Worm (Caenorhabditis elegans) whole organism, L1 larva: Measurements from ENCODE around the gene rab-39.
A peak's percentile ranks its signal among the peaks of the same experiment; 100 is the strongest.

ENCODE experiments used
- C04F5.9 ChIP-seq: sonication (generic microtip); optimal IDR thresholded peaks from 2 replicates; lab custom pipeline; 2016; ENCODE audit warnings: missing genetic modification characterization, missing compliant biosample characterization
- C34B4.2 ChIP-seq: sonication (generic microtip); optimal IDR thresholded peaks from 2 replicates; lab custom pipeline; 2017; ENCODE audit warnings: mild to moderate bottlenecking, missing genetic modification characterization, missing compliant biosample characterization
- aha-1 ChIP-seq: fragments of 150-350 bp; optimal IDR thresholded peaks from 2 replicates; lab custom pipeline; 2014; ENCODE audit warnings: missing biosample characterization, missing genetic modification characterization
- ama-1 ChIP-seq: fragments of 150-350 bp; optimal IDR thresholded peaks from 2 replicates; lab custom pipeline; 2014
- ceh-8 ChIP-seq: fragments of 200-800 bp; sonication (Bioruptor generic); optimal IDR thresholded peaks from 2 replicates; lab custom pipeline; 2018; ENCODE audit warnings: mild to moderate bottlenecking, missing genetic modification characterization, moderate library complexity, missing compliant biosample characterization
- ceh-90 ChIP-seq: sonication (generic microtip); optimal IDR thresholded peaks from 2 replicates; lab custom pipeline; 2016; ENCODE audit warnings: missing genetic modification characterization, missing compliant biosample characterization
- efl-1 ChIP-seq, 4 experiments: fragments of 150-350 bp; optimal IDR thresholded peaks in 3 of 4; peaks in 1 of 4; 1 replicate in 1 of 4; 2 replicates in 3 of 4; lab custom pipeline; 2014; ENCODE audit warnings: missing biosample characterization in 2 of 4, missing genetic modification characterization in 2 of 4, missing genetic modification reagents in 2 of 4
- fkh-10 ChIP-seq: sonication (generic microtip); optimal IDR thresholded peaks from 2 replicates; lab custom pipeline; 2017; ENCODE audit warnings: missing biosample characterization, missing genetic modification reagents, missing genetic modification characterization
- lin-14 ChIP-seq: fragments of 200-800 bp; sonication (Bioruptor generic); optimal IDR thresholded peaks from 2 replicates; lab custom pipeline; 2018; ENCODE audit warnings: mild to moderate bottlenecking, missing genetic modification characterization, moderate library complexity, missing compliant biosample characterization
- lin-15B ChIP-seq: fragments of 150-350 bp; sonication (generic microtip); optimal IDR thresholded peaks from 3 replicates; lab custom pipeline; 2014; ENCODE audit warnings: missing biosample characterization, missing genetic modification characterization
- lin-39 ChIP-seq: fragments of 150-350 bp; optimal IDR thresholded peaks from 2 replicates; lab custom pipeline; 2014; ENCODE audit warnings: missing biosample characterization, missing genetic modification reagents, missing genetic modification characterization
- nhr-28 ChIP-seq: fragments of 150-350 bp; optimal IDR thresholded peaks from 2 replicates; lab custom pipeline; 2014; ENCODE audit warnings: missing biosample characterization, missing genetic modification characterization
- skn-1 ChIP-seq: fragments of 150-350 bp; optimal IDR thresholded peaks from 2 replicates; lab custom pipeline; 2014; ENCODE audit warnings: missing biosample characterization, missing genetic modification characterization
- unc-62 ChIP-seq: fragments of 150-350 bp; optimal IDR thresholded peaks from 2 replicates; lab custom pipeline; 2014; ENCODE audit warnings: missing biosample characterization, missing genetic modification reagents, missing genetic modification characterization

ce11 chrII:9319058-9319915 is 3.4 kb downstream of the rab-39 start, which contains the start of the genes csa-1 and wdfy-2:
- no peak for TF ChIP-seq ceh-90
- TF ChIP-seq C04F5.9 (tag; lab: Kevin White, UChicago) = no peak
- peak in 1 of 2 experiments; percentile 67 for TF ChIP-seq efl-1 (optimal IDR thresholded peaks at IDR 0.05; lab: Kevin White, UChicago)
- TF ChIP-seq efl-1 (GFP tag; optimal IDR thresholded peaks at IDR 0.05 in 1 of 2; lab: Kevin White, UChicago) = peak; percentile 72 to 97
- TF ChIP-seq lin-15B = no peak
- TF ChIP-seq nhr-28 (tag; lab: Kevin White, UChicago) = no peak
- no peak for TF ChIP-seq aha-1 (tag; lab: Kevin White, UChicago)
- TF ChIP-seq ceh-8 (GFP tag; lab: Kevin White, UChicago) = no peak
- TF ChIP-seq skn-1 = no peak
- TF ChIP-seq lin-39 (tag; lab: Kevin White, UChicago) = no peak
- peak; percentile 5 for TF ChIP-seq lin-14 (GFP tag; lab: Kevin White, UChicago)
- no peak for TF ChIP-seq C34B4.2 (tag; lab: Kevin White, UChicago)
- no peak for TF ChIP-seq ama-1 (lab: Kevin White, UChicago)
- TF ChIP-seq fkh-10 (GFP tag; lab: Kevin White, UChicago) = no peak
- no peak for TF ChIP-seq unc-62 (GFP tag; lab: Kevin White, UChicago)
